Worm (Caenorhabditis elegans): ENCODE results near the gene ZC373.2.

ZC373.2 gene

ce11 chrX:10058332-10058731, at the start of gene ZC373.2:
Gene ZC373.2, minus strand, starts transcription at chrX:10058432.
- TF ChIP-seq lin-39 (tag; optimal IDR thresholded peaks at IDR 0.05), result no peak
- no peak for TF ChIP-seq mml-1 (tag; optimal IDR thresholded peaks at IDR 0.05)
- TF ChIP-seq elt-3 (tag; optimal IDR thresholded peaks at IDR 0.05), result no peak
- TF ChIP-seq jun-1 (tag; optimal IDR thresholded peaks at IDR 0.05), result no peak
- no peak for TF ChIP-seq elt-1 (tag; optimal IDR thresholded peaks at IDR 0.05)
- TF ChIP-seq tbx-2 (tag; optimal IDR thresholded peaks at IDR 0.05), result no peak
- no peak for TF ChIP-seq nhr-25 (tag; optimal IDR thresholded peaks at IDR 0.05)
- no peak for TF ChIP-seq pha-4 (tag; optimal IDR thresholded peaks at IDR 0.05)
- no peak for TF ChIP-seq zag-1 (tag; optimal IDR thresholded peaks at IDR 0.05)
- no peak for TF ChIP-seq egl-27 (tag; optimal IDR thresholded peaks at IDR 0.05)
- no peak for TF ChIP-seq nhr-237 (tag; optimal IDR thresholded peaks at IDR 0.05)
- TF ChIP-seq hmg-11 (tag; optimal IDR thresholded peaks at IDR 0.05), result no peak
- TF ChIP-seq nhr-12 (tag; optimal IDR thresholded peaks at IDR 0.05), result no peak

- TF ChIP-seq ZK546.5 (tag; optimal IDR thresholded peaks at IDR 0.05) (no peak), fkh-10 (GFP tag; optimal IDR thresholded peaks at IDR 0.05) (no peak), nhr-237 (tag; optimal IDR thresholded peaks at IDR 0.05) (no peak), nhr-25 (tag; optimal IDR thresholded peaks at IDR 0.05) (no peak), skn-1 (tag; optimal IDR thresholded peaks at IDR 0.05) (no peak), nhr-43 (tag; optimal IDR thresholded peaks at IDR 0.05; ENCODE audit: poor library complexity, severe bottlenecking) (no peak), ztf-4 (tag; optimal IDR thresholded peaks at IDR 0.05) (no peak), egl-5 (tag; optimal IDR thresholded peaks at IDR 0.05) (no peak), ceh-16 (tag; optimal IDR thresholded peaks at IDR 0.05) (no peak), nhr-28 (tag; optimal IDR thresholded peaks at IDR 0.05) (no peak), elt-1 (tag; optimal IDR thresholded peaks at IDR 0.05) (no peak), elt-2 (tag; optimal IDR thresholded peaks at IDR 0.05) (no peak)
Observed at ce11 chrX:10095145-10095544, 36.9 kb upstream of the ZC373.2 start, which contains the start of gene flp-2. Gene flp-2, minus strand, starts transcription at chrX:10095245.

ce11 chrX:10092864-10093263, 34.6 kb upstream of the ZC373.2 start, which contains the start of gene flp-3:
Gene flp-3, minus strand, starts transcription at chrX:10092964.
- TF ChIP-seq mdl-1 (tag; optimal IDR thresholded peaks at IDR 0.05) (no peak), aly-2 (tag; optimal IDR thresholded peaks at IDR 0.05) (no peak), nhr-67 (tag; optimal IDR thresholded peaks at IDR 0.05) (no peak), nhr-11 (tag; optimal IDR thresholded peaks at IDR 0.05) (no peak), nhr-23 (tag; optimal IDR thresholded peaks at IDR 0.05) (no peak), hmg-11 (tag; optimal IDR thresholded peaks at IDR 0.05) (no peak), fos-1 (tag; optimal IDR thresholded peaks at IDR 0.05) (no peak), nfya-1 (tag; optimal IDR thresholded peaks at IDR 0.05; ENCODE audit: insufficient read depth) (no peak), jun-1 (tag; optimal IDR thresholded peaks at IDR 0.05) (no peak), nhr-43 (tag; optimal IDR thresholded peaks at IDR 0.05; ENCODE audit: poor library complexity, severe bottlenecking) (no peak), pqm-1 (tag; optimal IDR thresholded peaks at IDR 0.05) (no peak), ztf-11 (tag; optimal IDR thresholded peaks at IDR 0.05) (no peak), lin-39 (tag; optimal IDR thresholded peaks at IDR 0.05) (no peak), fkh-2 (tag; optimal IDR thresholded peaks at IDR 0.05) (no peak), pha-4 (tag; optimal IDR thresholded peaks at IDR 0.05) (no peak)

ce11 chrX:10087866-10088265, 29.6 kb upstream of the ZC373.2 start, which contains the start of gene flp-28:
Gene flp-28, minus strand, starts transcription at chrX:10087966.
- TF ChIP-seq ztf-11 (tag; optimal IDR thresholded peaks at IDR 0.05) (no peak), nhr-25 (tag; optimal IDR thresholded peaks at IDR 0.05) (no peak), ceh-28 (tag; optimal IDR thresholded peaks at IDR 0.05) (no peak), ZK546.5 (tag; optimal IDR thresholded peaks at IDR 0.05) (no peak), hmg-11 (tag; optimal IDR thresholded peaks at IDR 0.05) (no peak), pqm-1 (tag; optimal IDR thresholded peaks at IDR 0.05) (no peak), elt-2 (tag; optimal IDR thresholded peaks at IDR 0.05) (no peak), jun-1 (tag; optimal IDR thresholded peaks at IDR 0.05) (no peak), ceh-9 (tag; optimal IDR thresholded peaks at IDR 0.05) (no peak), sea-2 (GFP tag; optimal IDR thresholded peaks at IDR 0.05) (no peak), fos-1 (tag; optimal IDR thresholded peaks at IDR 0.05) (no peak), ama-1 (optimal IDR thresholded peaks at IDR 0.05) (no peak), daf-12 (tag; optimal IDR thresholded peaks at IDR 0.05) (no peak)

All from whole organism, L3 larva.